Fruit fly (Drosophila melanogaster): ENCODE results near the gene Pak3.
A peak's percentile ranks its signal among the peaks of the same experiment; 100 is the strongest.

Pak3 gene

dm6 chr3R:16496209-16496608 is 42.6 kb upstream of the Pak3 start (continued):
- TF ChIP-seq ERR (GFP tag; optimal IDR thresholded peaks at IDR 0.05) (no peak), gem (tag; optimal IDR thresholded peaks at IDR 0.05) (no peak), pb (GFP tag; optimal IDR thresholded peaks at IDR 0.05) (no peak), CG12219 (GFP tag; optimal IDR thresholded peaks at IDR 0.05) (peak; percentile 28), CG1647 (GFP tag; optimal IDR thresholded peaks at IDR 0.05) (no peak), CG11560 (tag; IDR thresholded peaks at IDR 0.05) (no peak), pfk (GFP tag; optimal IDR thresholded peaks at IDR 0.05) (no peak), Nf-YB (GFP tag; optimal IDR thresholded peaks at IDR 0.05) (peak; percentile 21), ind (GFP tag; optimal IDR thresholded peaks at IDR 0.05) (peak; percentile 13), CG17385 (GFP tag; optimal IDR thresholded peaks at IDR 0.05) (peak; percentile 58), Dek (tag; optimal IDR thresholded peaks at IDR 0.05) (peak; percentile 5), prd (optimal IDR thresholded peaks at IDR 0.05) (no peak), prd (GFP tag; IDR thresholded peaks at IDR 0.05) (peak; percentile 38; the same call in 1 of the 3 replicates), pan (optimal IDR thresholded peaks at IDR 0.05) (no peak), pan (GFP tag; optimal IDR thresholded peaks at IDR 0.05 in 1 of 2, IDR thresholded peaks at IDR 0.05 in 1 of 2) (peak in 1 of 2 experiments; percentile 6), eve (GFP tag; optimal IDR thresholded peaks at IDR 0.05) (no peak), lbe (GFP tag; optimal IDR thresholded peaks at IDR 0.05) (no peak), E2f1 (GFP tag; IDR thresholded peaks at IDR 0.05) (no peak), Atf-2 (GFP tag; optimal IDR thresholded peaks at IDR 0.05) (no peak), CG14667 (GFP tag; IDR thresholded peaks at IDR 0.05) (no peak), cas (GFP tag; IDR thresholded peaks at IDR 0.05) (no peak), CG1792 (GFP tag; optimal IDR thresholded peaks at IDR 0.05) (no peak), CG31224 (GFP tag; IDR thresholded peaks at IDR 0.05) (no peak), kni (GFP tag; optimal IDR thresholded peaks at IDR 0.05) (no peak), CG18011 (GFP tag; optimal IDR thresholded peaks at IDR 0.05) (no peak), mld (GFP tag; IDR thresholded peaks at IDR 0.05; ENCODE audit: partially characterized antibody) (no peak), Atf6 (GFP tag; IDR thresholded peaks at IDR 0.05) (no peak), jigr1 (GFP tag; IDR thresholded peaks at IDR 0.05) (no peak; the same call in 2 of the 3 replicates), CG6689 (GFP tag; IDR thresholded peaks at IDR 0.05) (peak; percentile 68), CG3281 (GFP tag; optimal IDR thresholded peaks at IDR 0.05) (no peak), knrl (GFP tag; IDR thresholded peaks at IDR 0.05; ENCODE audit: partially characterized antibody) (no peak), CG4854 (GFP tag; optimal IDR thresholded peaks at IDR 0.05) (no peak), Doc3 (GFP tag; IDR thresholded peaks at IDR 0.05; ENCODE audit: partially characterized antibody) (no peak), CG8290 (GFP tag; optimal IDR thresholded peaks at IDR 0.05) (no peak), CG8290 (tag; optimal IDR thresholded peaks at IDR 0.05) (no peak), CG1024 (GFP tag; IDR thresholded peaks at IDR 0.05) (no peak), PHDP (tag; optimal IDR thresholded peaks at IDR 0.05) (no peak), fu2 (GFP tag; optimal IDR thresholded peaks at IDR 0.05) (no peak), CG8281 (tag; optimal IDR thresholded peaks at IDR 0.05) (peak; percentile 14), CG8765 (GFP tag; IDR thresholded peaks at IDR 0.05) (no peak), Sry-β (GFP tag; optimal IDR thresholded peaks at IDR 0.05) (no peak), crol (GFP tag; IDR thresholded peaks at IDR 0.05) (no peak), CG18599 (GFP tag; optimal IDR thresholded peaks at IDR 0.05) (peak; percentile 13), CG7372 (GFP tag; IDR thresholded peaks at IDR 0.05) (no peak), CG6254 (GFP tag; optimal IDR thresholded peaks at IDR 0.05) (peak; percentile 35), CG11085 (GFP tag; IDR thresholded peaks at IDR 0.05) (no peak), aop (GFP tag; IDR thresholded peaks at IDR 0.05) (no peak), gcm (GFP tag; optimal IDR thresholded peaks at IDR 0.05) (peak; percentile 58), chm (GFP tag; IDR thresholded peaks at IDR 0.05) (no peak), hkb (optimal IDR thresholded peaks at IDR 0.05) (no peak), hkb (GFP tag; IDR thresholded peaks at IDR 0.05) (no peak), kah (GFP tag; optimal IDR thresholded peaks at IDR 0.05) (peak; percentile 33), ase (GFP tag; IDR thresholded peaks at IDR 0.05) (peak; percentile 71; the same call in 2 of the 3 replicates)
